Fruit fly (Drosophila melanogaster) Kc167 (cell line): ENCODE data around the gene sgl.

ENCODE experiments used
- Myc ChIP-seq: fragments of >200 bp; optimal IDR thresholded peaks from 2 replicates; lab custom pipeline; 2017; ENCODE audit warnings: missing external identifiers
- h ChIP-seq: fragments of >200 bp; optimal IDR thresholded peaks from 3 replicates; lab custom pipeline; 2018; ENCODE audit warnings: missing external identifiers
- insv ChIP-seq: fragments of >200 bp; optimal IDR thresholded peaks from 3 replicates; lab custom pipeline; 2018; ENCODE audit warnings: missing external identifiers
- psq ChIP-seq: fragments of >200 bp; optimal IDR thresholded peaks from 2 replicates; lab custom pipeline; 2017; ENCODE audit warnings: missing external identifiers
- ttk ChIP-seq: sonication (Bioruptor generic); optimal IDR thresholded peaks from 2 replicates; lab custom pipeline; 2017; ENCODE audit warnings: missing external identifiers

dm6 chr3L:6961992-6962570 lies 2.5 kb downstream of the sgl start:
- TF ChIP-seq Myc (lab: Kevin White, UChicago) (no peak), ttk (lab: Kevin White, UChicago) (no peak), h (no peak), insv (lab: Kevin White, UChicago) (no peak), psq (lab: Kevin White, UChicago) (no peak)
